Worm (Caenorhabditis elegans) whole organism, young adult: Measurements from ENCODE around the gene Y44A6C.1.

ENCODE experiments used
- B0019.2 ChIP-seq: fragments of 200-800 bp; sonication (Bioruptor generic); conservative IDR thresholded peaks from 2 replicates; pipeline ENCODE4 v1.3.6; 2022; ENCODE audit warnings: missing genetic modification reagents, missing genetic modification characterization, missing compliant biosample characterization
- B0035.1 ChIP-seq: sonication (generic microtip); optimal IDR thresholded peaks from 2 replicates; lab custom pipeline; 2016; ENCODE audit warnings: missing genetic modification characterization, mild to moderate bottlenecking, missing compliant biosample characterization, missing genotype, missing genetic modification reagents
- B0261.1 ChIP-seq: sonication (generic microtip); optimal IDR thresholded peaks from 2 replicates; lab custom pipeline; 2016; ENCODE audit warnings: mild to moderate bottlenecking, missing genetic modification characterization, moderate library complexity, missing compliant biosample characterization
- F22D6.2 ChIP-seq: sonication (generic microtip); optimal IDR thresholded peaks from 2 replicates; lab custom pipeline; 2016; ENCODE audit warnings: mild to moderate bottlenecking, missing genetic modification characterization, missing compliant biosample characterization
- F37B4.10 ChIP-seq: fragments of 200-800 bp; sonication (Bioruptor generic); IDR thresholded peaks from 2 replicates; pipeline ENCODE4 v1.3.6; 2022; ENCODE audit warnings: missing genetic modification characterization, missing compliant biosample characterization
- F39B2.1 ChIP-seq: fragments of 200-800 bp; sonication (Bioruptor generic); IDR thresholded peaks from 2 replicates; pipeline ENCODE4 v1.3.6; 2022; ENCODE audit warnings: missing genetic modification reagents, missing genetic modification characterization, missing compliant biosample characterization
- F57A8.1 ChIP-seq: fragments of 200-800 bp; sonication (Bioruptor generic); optimal IDR thresholded peaks from 2 replicates; lab custom pipeline; 2018; ENCODE audit warnings: mild to moderate bottlenecking, missing genetic modification characterization, moderate library complexity, missing compliant biosample characterization
- F57C9.4 ChIP-seq: sonication (generic microtip); optimal IDR thresholded peaks from 2 replicates; lab custom pipeline; 2017; ENCODE audit warnings: mild to moderate bottlenecking, missing genetic modification characterization, missing compliant biosample characterization
- T07F8.4 ChIP-seq: sonication (generic microtip); optimal IDR thresholded peaks from 2 replicates; lab custom pipeline; 2016; ENCODE audit warnings: mild to moderate bottlenecking, missing genetic modification characterization, moderate library complexity, missing compliant biosample characterization
- Y53F4B.3 ChIP-seq: fragments of 200-800 bp; sonication (Bioruptor generic); IDR thresholded peaks from 2 replicates; pipeline ENCODE4 v1.3.6; 2022; ENCODE audit warnings: missing genetic modification reagents, missing genetic modification characterization, missing compliant biosample characterization
- Y67H2A.10 ChIP-seq: fragments of 200-800 bp; sonication (Bioruptor generic); conservative IDR thresholded peaks from 2 replicates; pipeline ENCODE4 v1.3.6; 2022; ENCODE audit warnings: missing genetic modification reagents, missing genetic modification characterization, missing compliant biosample characterization
- Y79H2A.3 ChIP-seq: fragments of 200-800 bp; sonication (Bioruptor generic); conservative IDR thresholded peaks from 2 replicates; pipeline ENCODE4 v1.3.6; 2022; ENCODE audit warnings: missing genetic modification reagents, missing genetic modification characterization, missing compliant biosample characterization
- akir-1 ChIP-seq: fragments of 200-800 bp; sonication (Bioruptor generic); optimal IDR thresholded peaks from 2 replicates; lab custom pipeline; 2018; ENCODE audit warnings: mild to moderate bottlenecking, missing genetic modification characterization, moderate library complexity, missing compliant biosample characterization
- ccch-3 ChIP-seq: fragments of 200-800 bp; sonication (Bioruptor generic); optimal IDR thresholded peaks from 2 replicates; lab custom pipeline; 2018; ENCODE audit warnings: mild to moderate bottlenecking, missing genetic modification characterization, missing compliant biosample characterization
- cebp-1 ChIP-seq, 2 experiments: fragments of 200-800 bp in 1 of 2; sonication (Bioruptor generic) in 1 of 2; sonication (generic microtip) in 1 of 2; IDR thresholded peaks in 1 of 2; optimal IDR thresholded peaks in 1 of 2; 2 replicates each; pipeline versions ENCODE4 v1.3.6 to Lab custom; 2017 to 2022; ENCODE audit warnings: missing compliant biosample characterization in 2 of 2, missing genetic modification characterization in 2 of 2, mild to moderate bottlenecking in 1 of 2, missing genetic modification reagents in 1 of 2, moderate library complexity in 1 of 2
- cebp-2 ChIP-seq: fragments of 200-800 bp; sonication (Bioruptor generic); IDR thresholded peaks from 2 replicates; pipeline ENCODE4 v1.3.6; 2022; ENCODE audit warnings: missing genetic modification characterization, missing compliant biosample characterization
- ceh-58 ChIP-seq: fragments of 200-800 bp; sonication (Bioruptor generic); IDR thresholded peaks from 2 replicates; pipeline ENCODE4 v1.3.6; 2022; ENCODE audit warnings: missing genetic modification characterization, missing compliant biosample characterization
- ceh-79 ChIP-seq: sonication (generic microtip); optimal IDR thresholded peaks from 2 replicates; lab custom pipeline; 2017; ENCODE audit warnings: mild to moderate bottlenecking, missing genetic modification characterization, missing compliant biosample characterization
- chd-7 ChIP-seq: sonication (generic microtip); optimal IDR thresholded peaks from 2 replicates; lab custom pipeline; 2016; ENCODE audit warnings: mild to moderate bottlenecking, missing genetic modification characterization, moderate library complexity, missing compliant biosample characterization
- dpff-1 ChIP-seq: sonication (generic microtip); optimal IDR thresholded peaks from 2 replicates; lab custom pipeline; 2017; ENCODE audit warnings: mild to moderate bottlenecking, missing genetic modification characterization, missing compliant biosample characterization
- dpl-1 ChIP-seq: fragments of 150-350 bp; optimal IDR thresholded peaks from 2 replicates; lab custom pipeline; 2014; ENCODE audit warnings: missing biosample characterization, missing genetic modification reagents, missing genetic modification characterization
- egl-18 ChIP-seq: fragments of 200-800 bp; sonication (Bioruptor generic); IDR thresholded peaks from 2 replicates; pipeline ENCODE4 v1.3.6; 2022; ENCODE audit warnings: missing genetic modification reagents, missing genetic modification characterization, missing compliant biosample characterization
- egl-44 ChIP-seq: fragments of 200-800 bp; sonication (Bioruptor generic); IDR thresholded peaks from 2 replicates; pipeline ENCODE4 v1.3.6; 2022; ENCODE audit warnings: missing genetic modification reagents, missing genetic modification characterization, missing compliant biosample characterization
- egrh-3 ChIP-seq: fragments of 200-800 bp; sonication (Bioruptor generic); IDR thresholded peaks from 2 replicates; pipeline ENCODE4 v1.3.6; 2022; ENCODE audit warnings: missing genetic modification reagents, missing genetic modification characterization, missing compliant biosample characterization
- ekl-4 ChIP-seq: fragments of 200-800 bp; sonication (Bioruptor generic); IDR thresholded peaks from 2 replicates; pipeline ENCODE4 v1.3.6; 2022; ENCODE audit warnings: missing genetic modification reagents, missing genetic modification characterization, missing compliant biosample characterization
- fkh-3 ChIP-seq: sonication (generic microtip); optimal IDR thresholded peaks from 2 replicates; lab custom pipeline; 2016; ENCODE audit warnings: mild to moderate bottlenecking, missing genetic modification characterization, missing compliant biosample characterization
- gei-17 ChIP-seq: fragments of 200-800 bp; sonication (Bioruptor generic); optimal IDR thresholded peaks from 2 replicates; lab custom pipeline; 2018; ENCODE audit warnings: mild to moderate bottlenecking, missing genetic modification characterization, missing compliant biosample characterization
- hlh-12 ChIP-seq: sonication (generic microtip); optimal IDR thresholded peaks from 2 replicates; lab custom pipeline; 2016; ENCODE audit warnings: missing genetic modification characterization, missing compliant biosample characterization
- hmg-1.2 ChIP-seq: fragments of 200-800 bp; sonication (Bioruptor generic); IDR thresholded peaks from 2 replicates; pipeline ENCODE4 v1.3.6; 2022; ENCODE audit warnings: missing genetic modification reagents, missing genetic modification characterization, missing compliant biosample characterization
- hrde-1 ChIP-seq: sonication (generic microtip); optimal IDR thresholded peaks from 2 replicates; lab custom pipeline; 2016; ENCODE audit warnings: missing genetic modification characterization, mild to moderate bottlenecking, missing compliant biosample characterization, moderate library complexity, missing genotype, missing genetic modification reagents, borderline replicate concordance
- hsf-1 ChIP-seq: fragments of 200-800 bp; sonication (Bioruptor generic); IDR thresholded peaks from 2 replicates; pipeline ENCODE4 v1.3.6; 2022; ENCODE audit warnings: missing genetic modification reagents, missing genetic modification characterization, missing compliant biosample characterization
- lag-1 ChIP-seq: fragments of 200-800 bp; sonication (Bioruptor generic); IDR thresholded peaks from 2 replicates; pipeline ENCODE4 v1.3.6; 2022; ENCODE audit warnings: missing genetic modification reagents, missing genetic modification characterization, missing compliant biosample characterization
- let-526 ChIP-seq: fragments of 200-800 bp; sonication (Bioruptor generic); IDR thresholded peaks from 2 replicates; pipeline ENCODE4 v1.3.6; 2022; ENCODE audit warnings: missing genetic modification reagents, missing genetic modification characterization, missing compliant biosample characterization
- lin-26 ChIP-seq: fragments of 200-800 bp; sonication (Bioruptor generic); IDR thresholded peaks from 2 replicates; pipeline ENCODE4 v1.3.6; 2022; ENCODE audit warnings: missing genetic modification reagents, missing genetic modification characterization, missing compliant biosample characterization
- lin-40 ChIP-seq: sonication (generic microtip); optimal IDR thresholded peaks from 2 replicates; lab custom pipeline; 2016; ENCODE audit warnings: missing genetic modification characterization, mild to moderate bottlenecking, missing compliant biosample characterization, missing genotype, missing genetic modification reagents
- lin-54 ChIP-seq: fragments of 200-800 bp; sonication (Bioruptor generic); optimal IDR thresholded peaks from 2 replicates; lab custom pipeline; 2018; ENCODE audit warnings: mild to moderate bottlenecking, missing genetic modification characterization, missing compliant biosample characterization
- lsy-27 ChIP-seq: sonication (generic microtip); optimal IDR thresholded peaks from 2 replicates; lab custom pipeline; 2017; ENCODE audit warnings: missing genetic modification characterization, mild to moderate bottlenecking, missing compliant biosample characterization, antibody characterized with exemption, missing genotype, borderline replicate concordance; ENCODE audit not compliant: insufficient read depth
- madf-10 ChIP-seq: sonication (generic microtip); optimal IDR thresholded peaks from 2 replicates; lab custom pipeline; 2016; ENCODE audit warnings: mild to moderate bottlenecking, missing genetic modification characterization, missing compliant biosample characterization
- madf-6 ChIP-seq: fragments of 200-800 bp; sonication (Bioruptor generic); IDR thresholded peaks from 2 replicates; pipeline ENCODE4 v1.3.6; 2022; ENCODE audit warnings: missing genetic modification reagents, missing genetic modification characterization, missing compliant biosample characterization
- mcd-1 ChIP-seq: fragments of 200-800 bp; sonication (Bioruptor generic); IDR thresholded peaks from 2 replicates; pipeline ENCODE4 v1.3.6; 2022; ENCODE audit warnings: missing genetic modification reagents, missing genetic modification characterization, missing compliant biosample characterization
- nfya-2 ChIP-seq: fragments of 200-800 bp; sonication (Bioruptor generic); IDR thresholded peaks from 2 replicates; pipeline ENCODE4 v1.3.6; 2022; ENCODE audit warnings: missing genetic modification reagents, missing genetic modification characterization, missing compliant biosample characterization
- rec-8 ChIP-seq, 2 experiments: sonication (generic microtip); optimal IDR thresholded peaks; 2 replicates each; lab custom pipeline; 2016; ENCODE audit warnings: mild to moderate bottlenecking in 2 of 2, missing genetic modification characterization in 2 of 2, missing genetic modification reagents in 2 of 2, missing genotype in 2 of 2, missing biosample characterization in 1 of 2, missing compliant biosample characterization in 1 of 2, moderate library complexity in 1 of 2
- sea-2 ChIP-seq: fragments of 200-800 bp; sonication (Bioruptor generic); IDR thresholded peaks from 2 replicates; pipeline ENCODE4 v1.3.6; 2022; ENCODE audit warnings: missing genetic modification characterization, missing compliant biosample characterization
- sptf-2 ChIP-seq: fragments of 200-800 bp; sonication (Bioruptor generic); optimal IDR thresholded peaks from 2 replicates; lab custom pipeline; 2018; ENCODE audit warnings: mild to moderate bottlenecking, missing genetic modification characterization, missing compliant biosample characterization
- tbp1 ChIP-seq: fragments of 200-800 bp; sonication (Bioruptor generic); optimal IDR thresholded peaks from 2 replicates; lab custom pipeline; 2018; ENCODE audit warnings: mild to moderate bottlenecking, missing genetic modification characterization, missing compliant biosample characterization
- tbx-9 ChIP-seq: sonication (generic microtip); optimal IDR thresholded peaks from 2 replicates; lab custom pipeline; 2016; ENCODE audit warnings: borderline replicate concordance, missing genetic modification characterization, inconsistent platforms, missing compliant biosample characterization
- ztf-18 ChIP-seq: sonication (generic microtip); optimal IDR thresholded peaks from 2 replicates; lab custom pipeline; 2016; ENCODE audit warnings: missing genotype, mild to moderate bottlenecking, missing genetic modification characterization, missing compliant biosample characterization
- ztf-28 ChIP-seq: fragments of 200-800 bp; sonication (Bioruptor generic); IDR thresholded peaks from 2 replicates; pipeline ENCODE4 v1.3.6; 2022; ENCODE audit warnings: missing genetic modification reagents, missing genetic modification characterization, missing compliant biosample characterization

The Y44A6C.1 gene

ce11 chrV:20728763-20729350 is 15.1 kb downstream of the Y44A6C.1 start, which contains the start of gene ipla-3:
ipla-3 (minus strand) TSS chrV:20729272.
- 0 out of 2 replicates have a peak, but pooled peaks have one; percentile 32 for TF ChIP-seq ekl-4 (GFP tag; lab: Robert Waterston, UW)
- TF ChIP-seq T07F8.4 = no peak
- TF ChIP-seq gei-17 (GFP tag; lab: Kevin White, UChicago) = no peak
- no peak for TF ChIP-seq tbx-9 (tag; lab: Kevin White, UChicago)
- TF ChIP-seq sptf-2 = peak; percentile 43
- no peak for TF ChIP-seq ztf-28 (GFP tag; lab: Robert Waterston, UW)
- no peak for TF ChIP-seq egl-18 (GFP tag; lab: Robert Waterston, UW)
- no peak for TF ChIP-seq cebp-2
- no peak for TF ChIP-seq lin-26 (GFP tag; lab: Robert Waterston, UW)
- TF ChIP-seq B0261.1 (tag; lab: Kevin White, UChicago) = no peak
- TF ChIP-seq F37B4.10 (GFP tag; lab: Robert Waterston, UW) = no peak
- TF ChIP-seq B0035.1 (tag; lab: Kevin White, UChicago) = no peak
- no peak for TF ChIP-seq sea-2 (GFP tag; lab: Robert Waterston, UW)
- TF ChIP-seq ztf-18 (tag; lab: Kevin White, UChicago) = no peak
- TF ChIP-seq lin-54 = peak; percentile 51
- no peak for TF ChIP-seq ccch-3 (GFP tag; lab: Kevin White, UChicago)
- no peak for TF ChIP-seq dpff-1 (tag; lab: Kevin White, UChicago)
- no peak for TF ChIP-seq egrh-3 (GFP tag; lab: Robert Waterston, UW)
- TF ChIP-seq hsf-1 (GFP tag; lab: Robert Waterston, UW) = no peak; the same call in 1 of the 2 replicates
- no peak for TF ChIP-seq F57A8.1 (GFP tag; lab: Kevin White, UChicago)
- peak; percentile 70 for TF ChIP-seq madf-10 (tag; lab: Kevin White, UChicago)
- TF ChIP-seq nfya-2 (GFP tag; lab: Robert Waterston, UW) = no peak
- TF ChIP-seq ceh-58 (GFP tag; lab: Robert Waterston, UW) = no peak
- TF ChIP-seq Y53F4B.3 (GFP tag; lab: Robert Waterston, UW) = no peak
- no peak for TF ChIP-seq Y67H2A.10 (GFP tag; lab: Robert Waterston, UW)
- TF ChIP-seq rec-8 (tag; optimal IDR thresholded peaks at IDR 0.05; lab: Kevin White, UChicago) = no peak
- TF ChIP-seq lin-40 (tag; lab: Kevin White, UChicago) = peak; percentile 75
- no peak for TF ChIP-seq ceh-79 (tag; lab: Kevin White, UChicago)
- peak; percentile 64; the same call in 1 of the 2 replicates for TF ChIP-seq egl-44 (GFP tag; lab: Robert Waterston, UW)
- TF ChIP-seq akir-1 = no peak
- no peak for TF ChIP-seq dpl-1 (GFP tag; lab: Kevin White, UChicago)
- TF ChIP-seq hrde-1 = no peak
- TF ChIP-seq chd-7 (tag; lab: Kevin White, UChicago) = peak; percentile 75
- TF ChIP-seq cebp-1 (GFP tag; IDR thresholded peaks at IDR 0.05; lab: Robert Waterston, UW) = peak; percentile 79
- peak; percentile 90 for TF ChIP-seq cebp-1 (tag; optimal IDR thresholded peaks at IDR 0.05; lab: Kevin White, UChicago)
- no peak for TF ChIP-seq let-526 (GFP tag; lab: Robert Waterston, UW)
- no peak for TF ChIP-seq fkh-3 (tag; lab: Kevin White, UChicago)
- TF ChIP-seq lag-1 (GFP tag; lab: Robert Waterston, UW) = no peak
- TF ChIP-seq F57C9.4 (tag; lab: Kevin White, UChicago) = no peak
- peak; percentile 94 for TF ChIP-seq hmg-1.2 (GFP tag; lab: Robert Waterston, UW)
- 0 out of 2 replicates have a peak, but pooled peaks have one; percentile 34 for TF ChIP-seq madf-6 (GFP tag; lab: Robert Waterston, UW)
- no peak for TF ChIP-seq lsy-27 (tag; lab: Kevin White, UChicago)
- no peak for TF ChIP-seq hlh-12 (tag; lab: Kevin White, UChicago)
- no peak for TF ChIP-seq F39B2.1 (GFP tag; lab: Robert Waterston, UW)
- peak; percentile 50 for TF ChIP-seq tbp1 (GFP tag; lab: Kevin White, UChicago)
- peak; percentile 1 for TF ChIP-seq F22D6.2 (tag; lab: Kevin White, UChicago)
- peak; percentile 49; the same call in 1 of the 2 replicates for TF ChIP-seq mcd-1 (GFP tag; lab: Robert Waterston, UW)
- no peak for TF ChIP-seq Y79H2A.3 (GFP tag; lab: Robert Waterston, UW)
- TF ChIP-seq B0019.2 = no peak
